Fruit fly (Drosophila melanogaster) whole organism, embryonic: ENCODE data around the gene NimC1.
A peak's percentile ranks its signal among the peaks of the same experiment; 100 is the strongest.

Source experiments
- Adf1 ChIP-seq: fragments of 200-800 bp; sonication (Bioruptor generic); IDR thresholded peaks from 2 replicates; pipeline ENCODE4 v1.3.6; 2022; ENCODE audit warnings: missing biosample characterization, missing genetic modification characterization
- Bgb ChIP-seq: fragments of 200-800 bp; sonication (Bioruptor generic); IDR thresholded peaks from 2 replicates; pipeline ENCODE4 v1.3.6; 2022; ENCODE audit warnings: missing biosample characterization, missing genetic modification characterization; ENCODE audit not compliant: partially characterized antibody
- CG11504 ChIP-seq: fragments of 200-800 bp; sonication (Bioruptor generic); optimal IDR thresholded peaks from 3 replicates; lab custom pipeline; 2019; ENCODE audit warnings: missing biosample characterization, mild to moderate bottlenecking, missing genetic modification characterization, moderate library complexity
- CG11560 ChIP-seq: fragments of 200-800 bp; sonication (Bioruptor generic); IDR thresholded peaks from 3 replicates; pipeline ENCODE4 v1.3.6; 2022; ENCODE audit warnings: missing biosample characterization, missing genetic modification characterization
- CG12155 ChIP-seq: fragments of 200-800 bp; sonication (Bioruptor generic); optimal IDR thresholded peaks from 3 replicates; lab custom pipeline; 2016; ENCODE audit warnings: missing biosample characterization, missing genetic modification characterization
- CG13424 ChIP-seq: fragments of 200-800 bp; sonication (Bioruptor generic); optimal IDR thresholded peaks from 2 replicates; lab custom pipeline; 2019; ENCODE audit warnings: missing biosample characterization, mild to moderate bottlenecking, missing genetic modification characterization, moderate library complexity
- CG14441 ChIP-seq: fragments of 200-800 bp; sonication (Bioruptor generic); IDR thresholded peaks from 2 replicates; pipeline ENCODE4 v1.3.6; 2022; ENCODE audit warnings: missing biosample characterization, missing genetic modification characterization
- CG17328 ChIP-seq: fragments of 200-800 bp; sonication (Bioruptor generic); IDR thresholded peaks from 2 replicates; pipeline ENCODE4 v1.3.6; 2022; ENCODE audit warnings: missing biosample characterization, missing genetic modification characterization
- CG17359 ChIP-seq: fragments of 200-800 bp; sonication (Bioruptor generic); optimal IDR thresholded peaks from 3 replicates; lab custom pipeline; 2018; ENCODE audit warnings: missing biosample characterization, mild to moderate bottlenecking, missing genetic modification characterization, moderate library complexity
- CG17612 ChIP-seq: fragments of 200-800 bp; sonication (Bioruptor generic); IDR thresholded peaks from 2 replicates; pipeline ENCODE4 v1.3.6; 2022; ENCODE audit warnings: missing biosample characterization, missing genetic modification characterization
- CG17802 ChIP-seq: fragments of 200-800 bp; sonication (Bioruptor generic); optimal IDR thresholded peaks from 2 replicates; lab custom pipeline; 2018; ENCODE audit warnings: missing biosample characterization, mild to moderate bottlenecking, missing genetic modification characterization, moderate library complexity
- CG18476 ChIP-seq: fragments of 200-800 bp; sonication (Bioruptor generic); optimal IDR thresholded peaks from 2 replicates; lab custom pipeline; 2016; ENCODE audit warnings: missing biosample characterization, mild to moderate bottlenecking, missing genetic modification characterization
- CG31224 ChIP-seq: fragments of 200-800 bp; sonication (Bioruptor generic); IDR thresholded peaks from 2 replicates; pipeline ENCODE4 v1.3.6; 2022; ENCODE audit warnings: missing biosample characterization, missing genetic modification characterization
- CG31388 ChIP-seq: fragments of 200-800 bp; sonication (Bioruptor generic); optimal IDR thresholded peaks from 2 replicates; lab custom pipeline; 2016; ENCODE audit warnings: missing biosample characterization, missing genetic modification characterization
- CG3281 ChIP-seq: fragments of 200-800 bp; sonication (Bioruptor generic); optimal IDR thresholded peaks from 3 replicates; lab custom pipeline; 2017; ENCODE audit warnings: missing biosample characterization, mild to moderate bottlenecking, missing genetic modification characterization
- CG3838 ChIP-seq: fragments of 200-800 bp; sonication (Bioruptor generic); optimal IDR thresholded peaks from 3 replicates; lab custom pipeline; 2016; ENCODE audit warnings: missing biosample characterization, missing genetic modification characterization
- CG6175 ChIP-seq: fragments of 200-800 bp; sonication (Bioruptor generic); IDR thresholded peaks from 3 replicates; pipeline ENCODE4 v1.3.6; 2022; ENCODE audit warnings: missing biosample characterization, missing genetic modification characterization
- CG6813 ChIP-seq: fragments of 200-800 bp; sonication (Bioruptor generic); optimal IDR thresholded peaks from 2 replicates; lab custom pipeline; 2017; ENCODE audit warnings: missing biosample characterization, missing genetic modification characterization, mild to moderate bottlenecking, moderate library complexity, missing genetic modification reagents
- CG7963 ChIP-seq: fragments of 200-800 bp; sonication (Bioruptor generic); IDR thresholded peaks from 3 replicates; pipeline ENCODE4 v1.3.6; 2022; ENCODE audit warnings: missing biosample characterization, missing genetic modification characterization; ENCODE audit not compliant: partially characterized antibody
- Drgx ChIP-seq: fragments of 200-800 bp; sonication (Bioruptor generic); IDR thresholded peaks from 2 replicates; pipeline ENCODE4 v1.3.6; 2022; ENCODE audit warnings: missing biosample characterization, missing genetic modification characterization
- ERR ChIP-seq: fragments of 200-800 bp; sonication (Bioruptor generic); optimal IDR thresholded peaks from 2 replicates; lab custom pipeline; 2016; ENCODE audit warnings: missing biosample characterization, missing genetic modification characterization
- Lim3 ChIP-seq: fragments of 200-800 bp; sonication (Bioruptor generic); IDR thresholded peaks from 2 replicates; pipeline ENCODE4 v1.3.6; 2022; ENCODE audit warnings: missing biosample characterization, missing genetic modification characterization
- Mad ChIP-seq: fragments of 200-800 bp; sonication (Bioruptor generic); optimal IDR thresholded peaks from 2 replicates; lab custom pipeline; 2016; ENCODE audit warnings: missing biosample characterization, missing genetic modification characterization
- NK7.1 ChIP-seq: fragments of 200-800 bp; sonication (Bioruptor generic); optimal IDR thresholded peaks from 3 replicates; lab custom pipeline; 2016; ENCODE audit warnings: missing biosample characterization, missing genetic modification characterization
- Scr ChIP-seq: fragments of 200-800 bp; sonication (Bioruptor generic); IDR thresholded peaks from 2 replicates; pipeline ENCODE4 v1.3.6; 2022; ENCODE audit warnings: missing biosample characterization, missing genetic modification characterization; ENCODE audit not compliant: partially characterized antibody
- Sox102F ChIP-seq: fragments of 200-800 bp; sonication (Bioruptor generic); optimal IDR thresholded peaks from 2 replicates; lab custom pipeline; 2018; ENCODE audit warnings: missing biosample characterization, mild to moderate bottlenecking, missing genetic modification characterization, moderate library complexity
- Trl ChIP-seq, 3 experiments: fragments of >200 bp in 2 of 3; fragments of 200-800 bp in 1 of 3; sonication (Bioruptor generic) in 1 of 3; optimal IDR thresholded peaks; 2 replicates in 1 of 3; 3 replicates in 2 of 3; lab custom pipeline; 2016 to 2017; ENCODE audit warnings: missing biosample characterization in 1 of 3, missing genetic modification characterization in 1 of 3
- ac ChIP-seq: fragments of 200-800 bp; sonication (Bioruptor generic); optimal IDR thresholded peaks from 3 replicates; lab custom pipeline; 2017; ENCODE audit warnings: missing biosample characterization, mild to moderate bottlenecking, missing genetic modification characterization
- ash1 ChIP-seq: fragments of 200-800 bp; sonication (Bioruptor generic); optimal IDR thresholded peaks from 2 replicates; lab custom pipeline; 2018; ENCODE audit warnings: missing biosample characterization, mild to moderate bottlenecking, missing genetic modification characterization
- cas ChIP-seq: fragments of 200-800 bp; sonication (Bioruptor generic); IDR thresholded peaks from 2 replicates; pipeline ENCODE4 v1.3.6; 2022; ENCODE audit warnings: missing biosample characterization, missing genetic modification characterization
- cato ChIP-seq: fragments of 200-800 bp; sonication (Bioruptor generic); optimal IDR thresholded peaks from 2 replicates; lab custom pipeline; 2016; ENCODE audit warnings: missing biosample characterization, missing genetic modification characterization, borderline replicate concordance
- cg ChIP-seq: fragments of 200-800 bp; sonication (Bioruptor generic); optimal IDR thresholded peaks from 3 replicates; lab custom pipeline; 2019; ENCODE audit warnings: missing biosample characterization, mild to moderate bottlenecking, missing genetic modification characterization, moderate library complexity
- chinmo ChIP-seq: fragments of 200-800 bp; sonication (Bioruptor generic); IDR thresholded peaks from 4 replicates; pipeline ENCODE4 v1.3.6; 2022; ENCODE audit warnings: missing biosample characterization, missing genetic modification characterization; ENCODE audit not compliant: partially characterized antibody
- dpn ChIP-seq, 2 experiments: fragments of 200-800 bp; sonication (Bioruptor generic); optimal IDR thresholded peaks; 3 replicates each; lab custom pipeline; 2016; ENCODE audit warnings: missing biosample characterization in 2 of 2, missing genetic modification characterization in 2 of 2
- ewg ChIP-seq: fragments of 200-800 bp; sonication (Bioruptor generic); optimal IDR thresholded peaks from 3 replicates; lab custom pipeline; 2017; ENCODE audit warnings: mild to moderate bottlenecking, missing biosample characterization, missing genetic modification reagents, missing genetic modification characterization
- fd102C ChIP-seq: fragments of 200-800 bp; sonication (Bioruptor generic); optimal IDR thresholded peaks from 2 replicates; lab custom pipeline; 2018; ENCODE audit warnings: missing biosample characterization, mild to moderate bottlenecking, missing genetic modification characterization, moderate library complexity
- gem ChIP-seq: fragments of 200-800 bp; sonication (Bioruptor generic); optimal IDR thresholded peaks from 2 replicates; lab custom pipeline; 2019; ENCODE audit warnings: missing biosample characterization, mild to moderate bottlenecking, missing genetic modification characterization, moderate library complexity
- jumu ChIP-seq: fragments of 200-800 bp; sonication (Bioruptor generic); optimal IDR thresholded peaks from 3 replicates; lab custom pipeline; 2016; ENCODE audit warnings: missing biosample characterization, missing genetic modification characterization
- maf-S ChIP-seq: fragments of 200-800 bp; sonication (Bioruptor generic); optimal IDR thresholded peaks from 2 replicates; lab custom pipeline; 2016; ENCODE audit warnings: missing biosample characterization, missing genetic modification characterization
- onecut ChIP-seq: fragments of 200-800 bp; sonication (Bioruptor generic); IDR thresholded peaks from 2 replicates; pipeline ENCODE4 v1.3.6; 2022; ENCODE audit warnings: missing biosample characterization, missing genetic modification characterization
- repo ChIP-seq: fragments of 200-800 bp; sonication (Bioruptor generic); optimal IDR thresholded peaks from 2 replicates; lab custom pipeline; 2016; ENCODE audit warnings: missing biosample characterization, missing genetic modification characterization
- seq ChIP-seq: fragments of 200-800 bp; sonication (Bioruptor generic); IDR thresholded peaks from 2 replicates; pipeline ENCODE4 v1.3.6; 2022; ENCODE audit warnings: missing biosample characterization, missing genetic modification characterization
- sima ChIP-seq: fragments of 200-800 bp; sonication (Bioruptor generic); optimal IDR thresholded peaks from 2 replicates; lab custom pipeline; 2016; ENCODE audit warnings: missing biosample characterization, missing genetic modification characterization
- vnd ChIP-seq: fragments of 200-800 bp; sonication (Bioruptor generic); IDR thresholded peaks from 3 replicates; pipeline ENCODE4 v1.3.6; 2022; ENCODE audit warnings: missing biosample characterization, missing genetic modification characterization; ENCODE audit not compliant: partially characterized antibody
- wor ChIP-seq: fragments of 200-800 bp; sonication (Bioruptor generic); IDR thresholded peaks from 2 replicates; pipeline ENCODE4 v1.3.6; 2022; ENCODE audit warnings: missing biosample characterization, missing genetic modification characterization
- zen ChIP-seq: fragments of 200-800 bp; sonication (Bioruptor generic); optimal IDR thresholded peaks from 3 replicates; lab custom pipeline; 2018; ENCODE audit warnings: missing biosample characterization, mild to moderate bottlenecking, missing genetic modification characterization, moderate library complexity

The NimC1 gene

dm6 chr2L:13934542-13935065 is 42.0 kb downstream of the NimC1 start, which contains the start of gene Vajk2:
Gene Vajk2 (minus strand): TSS chr2L:13934692.
- TF ChIP-seq onecut (GFP tag; lab: Robert Waterston, UW) (no peak), Scr (no peak), Lim3 (no peak), CG13424 (no peak), CG17612 (GFP tag; lab: Robert Waterston, UW) (0 out of 2 replicates have a peak, but pooled peaks have one; percentile 34), ac (GFP tag; lab: Kevin White, UChicago) (no peak), cato (no peak), CG3838 (GFP tag; lab: Kevin White, UChicago) (no peak), jumu (GFP tag; lab: Kevin White, UChicago) (no peak), cas (GFP tag; lab: Robert Waterston, UW) (no peak), vnd (no peak), maf-S (no peak), Adf1 (GFP tag; lab: Robert Waterston, UW) (peak; percentile 68), ewg (GFP tag; lab: Kevin White, UChicago) (no peak), seq (GFP tag; lab: Robert Waterston, UW) (0 out of 2 replicates have a peak, but pooled peaks have one; percentile 14), fd102C (no peak), CG6175 (GFP tag; lab: Robert Waterston, UW) (peak; percentile 58; the same call in 1 of the 3 replicates), CG31224 (GFP tag; lab: Robert Waterston, UW) (0 out of 2 replicates have a peak, but pooled peaks have one; percentile 13), CG11560 (tag; lab: Robert Waterston, UW) (no peak), wor (GFP tag; lab: Robert Waterston, UW) (no peak), cg (peak; percentile 31), NK7.1 (GFP tag; lab: Kevin White, UChicago) (no peak), chinmo (0 out of 4 replicates have a peak, but pooled peaks have one; percentile 61), Trl (optimal IDR thresholded peaks at IDR 0.05; lab: Kevin White, UChicago) (peak in 1 of 2 experiments; percentile 9), Trl (GFP tag; optimal IDR thresholded peaks at IDR 0.05; lab: Kevin White, UChicago) (no peak)
- TF ChIP-seq, all 482 proteins: peak for 8

DNA sequence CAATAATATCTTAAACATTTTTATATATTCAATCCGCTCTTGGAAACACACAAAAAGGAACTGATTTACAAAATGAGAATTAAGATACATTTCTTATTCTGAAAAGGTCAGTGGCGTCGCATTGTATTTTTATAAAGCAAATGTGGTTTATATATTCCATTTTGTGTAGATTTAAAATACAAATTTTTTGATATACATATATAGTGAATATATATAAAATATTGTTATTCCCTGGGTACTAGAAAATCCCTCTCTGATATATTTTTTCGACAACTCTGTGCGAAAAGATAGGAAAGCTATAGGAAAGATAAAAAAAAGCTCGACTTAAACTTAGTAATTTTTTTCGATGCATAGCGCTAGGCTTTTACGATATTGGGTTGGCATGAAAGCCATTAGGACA is 45.3 kb downstream of the NimC1 start, which contains the start of gene CG42711:
Gene CG42711 (minus strand): TSS at position 45 of the 400 bp plus-strand sequence.
- no peak for TF ChIP-seq Mad (GFP tag; lab: Kevin White, UChicago)
- peak; percentile 25 for TF ChIP-seq Sox102F (GFP tag; lab: Kevin White, UChicago)
- no peak for TF ChIP-seq Bgb
- peak; percentile 6 for TF ChIP-seq CG11504
- TF ChIP-seq Drgx (GFP tag; lab: Robert Waterston, UW), result peak; percentile 72
- TF ChIP-seq CG31388 (GFP tag; lab: Kevin White, UChicago), result no peak
- peak; percentile 23 for TF ChIP-seq gem (tag; lab: Kevin White, UChicago)
- TF ChIP-seq CG17802 (tag; lab: Kevin White, UChicago), result no peak

DNA sequence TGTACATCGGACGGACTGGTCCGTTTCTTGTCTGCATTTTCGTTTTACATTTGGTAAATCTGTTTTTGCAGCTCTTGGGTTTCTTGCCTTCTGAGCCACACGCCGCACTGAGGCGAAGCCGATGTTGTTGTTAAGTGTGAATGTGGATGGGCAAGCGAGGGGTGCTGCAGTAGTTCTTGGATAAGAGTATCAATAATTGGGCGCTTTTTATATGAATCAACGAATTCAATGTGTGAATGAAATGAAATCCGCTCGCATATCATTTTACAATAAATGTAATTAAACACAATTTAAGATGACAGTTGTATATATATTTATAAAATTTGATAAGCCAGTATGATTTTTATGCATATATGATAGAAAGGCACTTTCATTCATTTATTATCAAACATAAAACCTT is 48.1 kb downstream of the NimC1 start:
- 0 out of 2 replicates have a peak, but pooled peaks have one; percentile 19 for TF ChIP-seq CG14441
- TF ChIP-seq sima (GFP tag; lab: Kevin White, UChicago), result no peak
- TF ChIP-seq CG7963 (GFP tag; lab: Robert Waterston, UW), result no peak
- TF ChIP-seq CG12155 (GFP tag; lab: Kevin White, UChicago), result no peak
- no peak for TF ChIP-seq CG3281 (GFP tag; lab: Kevin White, UChicago)
- TF ChIP-seq zen (tag; lab: Kevin White, UChicago), result peak; percentile 14
- no peak for TF ChIP-seq dpn (GFP tag; optimal IDR thresholded peaks at IDR 0.05; lab: Kevin White, UChicago)
- 0 out of 3 replicates have a peak, but pooled peaks have one; percentile 24 for TF ChIP-seq CG6175 (GFP tag; lab: Robert Waterston, UW)
- TF ChIP-seq CG18476, result peak; percentile 62
- TF ChIP-seq repo, result no peak
- TF ChIP-seq CG6813 (GFP tag; lab: Kevin White, UChicago), result no peak
- TF ChIP-seq ash1 (GFP tag; lab: Kevin White, UChicago), result no peak
- peak; percentile 3 for TF ChIP-seq CG11504
- TF ChIP-seq CG17359 (tag; lab: Kevin White, UChicago), result no peak
- TF ChIP-seq ERR (GFP tag; lab: Kevin White, UChicago), result no peak
- TF ChIP-seq Drgx (GFP tag; lab: Robert Waterston, UW), result peak; percentile 39; the same call in 1 of the 2 replicates
- TF ChIP-seq CG17328 (GFP tag; lab: Robert Waterston, UW), result no peak
